Worm (Caenorhabditis elegans) whole organism, L1 larva: ENCODE results near the gene bus-2.

ENCODE experiments used
- dpl-1 ChIP-seq, 3 experiments: fragments of 150-350 bp in 2 of 3; sonication (generic microtip) in 1 of 3; optimal IDR thresholded peaks; 2 replicates each; lab custom pipeline; 2014 to 2017; ENCODE audit warnings: missing biosample characterization in 3 of 3, missing genetic modification characterization in 3 of 3, missing genetic modification reagents in 3 of 3
- elt-2 ChIP-seq: sonication (generic microtip); optimal IDR thresholded peaks from 2 replicates; lab custom pipeline; 2016; ENCODE audit warnings: missing genetic modification characterization, mild to moderate bottlenecking, inconsistent platforms, missing compliant biosample characterization, missing genetic modification reagents
- fos-1 ChIP-seq: fragments of 150-350 bp; optimal IDR thresholded peaks from 2 replicates; lab custom pipeline; 2014; ENCODE audit warnings: missing biosample characterization, missing genetic modification characterization
- lin-39 ChIP-seq: fragments of 150-350 bp; optimal IDR thresholded peaks from 2 replicates; lab custom pipeline; 2014; ENCODE audit warnings: missing biosample characterization, missing genetic modification reagents, missing genetic modification characterization
- nhr-11 ChIP-seq: fragments of 150-350 bp; optimal IDR thresholded peaks from 2 replicates; lab custom pipeline; 2014; ENCODE audit warnings: missing biosample characterization, missing genetic modification characterization
- nhr-12 ChIP-seq: sonication (generic microtip); optimal IDR thresholded peaks from 2 replicates; lab custom pipeline; 2017; ENCODE audit warnings: missing biosample characterization, missing genetic modification characterization
- nhr-237 ChIP-seq: fragments of 150-350 bp; optimal IDR thresholded peaks from 2 replicates; lab custom pipeline; 2014; ENCODE audit warnings: missing biosample characterization, missing genetic modification characterization
- nhr-90 ChIP-seq: sonication (generic microtip); optimal IDR thresholded peaks from 2 replicates; lab custom pipeline; 2016; ENCODE audit warnings: mild to moderate bottlenecking, missing genetic modification characterization, missing compliant biosample characterization; ENCODE audit not compliant: poor library complexity
- pqm-1 ChIP-seq: sonication (generic microtip); optimal IDR thresholded peaks from 3 replicates; lab custom pipeline; 2017; ENCODE audit warnings: missing biosample characterization, missing genetic modification characterization
- snu-23 ChIP-seq: sonication (generic microtip); optimal IDR thresholded peaks from 2 replicates; lab custom pipeline; 2016; ENCODE audit warnings: missing genetic modification characterization, missing compliant biosample characterization
- tlp-1 ChIP-seq: fragments of 150-350 bp; optimal IDR thresholded peaks from 2 replicates; lab custom pipeline; 2014; ENCODE audit warnings: missing biosample characterization, missing genetic modification characterization
- zag-1 ChIP-seq: fragments of 150-350 bp; optimal IDR thresholded peaks from 2 replicates; lab custom pipeline; 2014; ENCODE audit warnings: missing biosample characterization, missing genetic modification characterization

- no peak for TF ChIP-seq nhr-90 (tag; lab: Kevin White, UChicago)
- TF ChIP-seq fos-1 = no peak
- no peak for TF ChIP-seq nhr-12 (tag; lab: Kevin White, UChicago)
- TF ChIP-seq snu-23 (GFP tag; lab: Kevin White, UChicago) = no peak
- TF ChIP-seq nhr-11 (tag; lab: Kevin White, UChicago) = no peak
- no peak for TF ChIP-seq elt-2 (tag; lab: Kevin White, UChicago)
- TF ChIP-seq dpl-1 (GFP tag; optimal IDR thresholded peaks at IDR 0.05; lab: Kevin White, UChicago) = no peak
- TF ChIP-seq tlp-1 (tag; lab: Kevin White, UChicago) = no peak
- TF ChIP-seq lin-39 (tag; lab: Kevin White, UChicago) = no peak
- no peak for TF ChIP-seq zag-1 (tag; lab: Kevin White, UChicago)
- no peak for TF ChIP-seq pqm-1 (tag; lab: Kevin White, UChicago)
- TF ChIP-seq nhr-237 = no peak
These were observed 17.6 kb upstream of the bus-2 start, which contains the start of gene Y41D4B.24 for ce11 chrIV:1682066-1682465.
